Worm (Caenorhabditis elegans) whole organism, early embryonic: ENCODE results near the gene F54D10.5.
"Not testable (repeated sequence)": the region's sequence is repeated elsewhere in the genome, so short reads cannot be mapped to it uniquely, and the experiment has no call there.

Source experiments
- F13C5.2 ChIP-seq: sonication (generic microtip); optimal IDR thresholded peaks from 2 replicates; lab custom pipeline; 2017; ENCODE audit warnings: mild to moderate bottlenecking, missing genetic modification characterization, inconsistent platforms, missing compliant biosample characterization
- aly-1 ChIP-seq: sonication (generic microtip); optimal IDR thresholded peaks from 2 replicates; lab custom pipeline; 2016; ENCODE audit warnings: missing genetic modification characterization, missing compliant biosample characterization
- ama-1 ChIP-seq: fragments of 150-350 bp; optimal IDR thresholded peaks from 2 replicates; lab custom pipeline; 2014
- hnd-1 ChIP-seq: sonication (generic microtip); optimal IDR thresholded peaks from 2 replicates; lab custom pipeline; 2016; ENCODE audit warnings: missing genetic modification characterization, missing compliant biosample characterization
- sea-1 ChIP-seq: fragments of 200-800 bp; sonication (Bioruptor generic); conservative IDR thresholded peaks from 2 replicates; pipeline ENCODE4 v1.3.6; 2022; ENCODE audit warnings: missing genetic modification characterization, missing compliant biosample characterization

DNA sequence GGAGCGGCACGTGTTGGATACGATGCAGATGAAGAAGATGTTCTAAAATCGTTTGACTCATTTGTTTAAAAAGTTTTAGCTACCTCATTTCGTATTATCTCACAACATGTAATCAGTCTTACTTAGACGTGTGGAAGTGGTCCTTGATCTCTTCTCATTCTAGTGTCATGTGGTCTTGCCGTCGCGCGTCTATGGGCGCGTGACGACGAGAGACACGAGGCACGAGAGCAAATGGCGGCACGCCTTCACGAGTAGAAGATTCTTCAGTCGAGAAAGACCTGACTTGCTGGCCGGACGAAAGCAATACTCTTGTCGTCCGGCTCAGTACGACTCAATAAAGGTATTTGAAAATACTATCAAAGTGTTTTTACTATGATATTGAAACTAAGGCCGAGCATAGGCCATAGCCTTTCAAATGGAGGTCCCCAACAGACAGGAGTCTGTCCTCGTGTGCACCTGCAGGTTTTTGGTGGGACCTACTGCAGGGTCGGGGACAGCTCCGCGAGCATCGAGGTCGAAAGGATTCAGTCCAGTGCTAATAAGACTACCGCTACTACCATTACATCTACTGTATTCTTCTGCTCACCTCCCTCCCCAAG is 8.4 kb upstream of the F54D10.5 start, which contains the start of gene fbxa-24:
- not testable (repeated sequence) for TF ChIP-seq hnd-1 (tag; lab: Kevin White, UChicago); F13C5.2 (tag; lab: Kevin White, UChicago); aly-1; sea-1 (GFP tag; lab: Robert Waterston, UW); ama-1 (lab: Kevin White, UChicago)
